Fruit fly (Drosophila melanogaster) whole organism, pupa: Measurements from ENCODE around the gene CG31559.

Experiments used
- CG17806 ChIP-seq: fragments of 200-800 bp; sonication (Bioruptor generic); optimal IDR thresholded peaks from 2 replicates; lab custom pipeline; 2018; ENCODE audit warnings: missing biosample characterization, mild to moderate bottlenecking, missing genetic modification characterization, moderate library complexity
- Pif1B ChIP-seq: fragments of 200-800 bp; sonication (Bioruptor generic); optimal IDR thresholded peaks from 3 replicates; lab custom pipeline; 2016; ENCODE audit warnings: missing biosample characterization, missing genetic modification characterization

- no peak for TF ChIP-seq Pif1B (GFP tag; lab: Kevin White, UChicago)
- TF ChIP-seq CG17806 (tag; lab: Kevin White, UChicago), result peak; percentile 50
These were observed 54.7 kb downstream of the CG31559 start for dm6 chr3R:6102318-6102717.
